Worm (Caenorhabditis elegans): ENCODE results near the gene C03E10.1.

The C03E10.1 gene

ce11 chrV:11336877-11337276 lies 45.9 kb downstream of the C03E10.1 start:
- no peak for TF ChIP-seq Y5F2A.4 (GFP tag; optimal IDR thresholded peaks at IDR 0.05)
- TF ChIP-seq unc-62 (GFP tag; optimal IDR thresholded peaks at IDR 0.05 in 1 of 2), result peak in 1 of 2 experiments; percentile 40
- no peak for TF ChIP-seq unc-62 (tag; optimal IDR thresholded peaks at IDR 0.05)

ce11 chrV:11341130-11341675 lies 50.2 kb downstream of the C03E10.1 start:
- TF ChIP-seq lim-7 (GFP tag; IDR thresholded peaks at IDR 0.05), result 0 out of 2 replicates have a peak, but pooled peaks have one; percentile 46
- TF ChIP-seq daf-19 (GFP tag; conservative IDR thresholded peaks at IDR 0.05), result no peak
- TF ChIP-seq ctbp-1 (GFP tag; IDR thresholded peaks at IDR 0.05), result peak; percentile 63; the same call in 1 of the 2 replicates
- peak; percentile 91 for TF ChIP-seq fkh-10 (GFP tag; optimal IDR thresholded peaks at IDR 0.05)
- peak; percentile 11 for TF ChIP-seq hlh-11 (tag; optimal IDR thresholded peaks at IDR 0.05)
- TF ChIP-seq rbr-2 (tag; optimal IDR thresholded peaks at IDR 0.05), result peak; percentile 27
- peak; percentile 14 for TF ChIP-seq F37D6.2 (tag; optimal IDR thresholded peaks at IDR 0.05)
- TF ChIP-seq set-16 (GFP tag; IDR thresholded peaks at IDR 0.05), result peak; percentile 82
- TF ChIP-seq unc-62 (GFP tag; optimal IDR thresholded peaks at IDR 0.05 in 1 of 2), result peak in 1 of 2 experiments; percentile 3
- TF ChIP-seq unc-62 (tag; optimal IDR thresholded peaks at IDR 0.05), result no peak
- no peak for TF ChIP-seq F44E2.7 (GFP tag; IDR thresholded peaks at IDR 0.05)
- TF ChIP-seq egl-43 (GFP tag; IDR thresholded peaks at IDR 0.05), result 0 out of 2 replicates have a peak, but pooled peaks have one; percentile 29
- peak; percentile 72 for TF ChIP-seq ces-1 (GFP tag; optimal IDR thresholded peaks at IDR 0.05)
- no peak for TF ChIP-seq dmd-8 (GFP tag; IDR thresholded peaks at IDR 0.05)
- peak; percentile 89 for TF ChIP-seq aha-1 (tag)

DNA sequence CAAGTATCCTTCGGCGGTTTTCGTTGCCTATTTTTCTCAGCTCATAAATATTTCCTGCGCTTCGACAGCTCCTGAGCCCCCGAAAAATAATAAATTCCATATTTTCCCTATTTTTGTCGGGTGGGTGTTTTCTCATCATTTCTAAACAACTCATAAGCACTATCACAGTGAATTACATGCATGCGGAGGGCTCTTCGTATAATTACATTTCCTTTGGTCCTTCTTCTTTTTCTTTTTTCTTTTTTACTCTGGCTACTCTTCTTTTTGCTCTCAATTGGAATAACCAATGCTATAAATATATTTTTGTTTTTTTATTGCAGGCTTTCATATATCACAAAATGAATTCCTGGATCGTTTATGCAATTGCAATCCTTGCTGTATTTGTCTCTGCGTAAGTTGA lies 50.9 kb downstream of the C03E10.1 start, which contains the start of gene T02E9.5:
T02E9.5 (plus strand) TSS at position 321 of the 400 bp plus-strand sequence.
- TF ChIP-seq aly-2 (tag; optimal IDR thresholded peaks at IDR 0.05), result no peak
- peak; percentile 42 for TF ChIP-seq ces-1 (GFP tag; optimal IDR thresholded peaks at IDR 0.05)

Data from whole organism, L4 larva.